Worm (Caenorhabditis elegans) whole organism, young adult: Measurements from ENCODE around the gene cyc-2.2.

Experiments used
- B0019.2 ChIP-seq: fragments of 200-800 bp; sonication (Bioruptor generic); conservative IDR thresholded peaks from 2 replicates; pipeline ENCODE4 v1.3.6; 2022; ENCODE audit warnings: missing genetic modification reagents, missing genetic modification characterization, missing compliant biosample characterization
- C17E4.6 ChIP-seq: fragments of 200-800 bp; sonication (Bioruptor generic); IDR thresholded peaks from 2 replicates; pipeline ENCODE4 v1.3.6; 2022; ENCODE audit warnings: missing genetic modification reagents, missing genetic modification characterization, missing compliant biosample characterization
- D2030.7 ChIP-seq: fragments of 200-800 bp; sonication (Bioruptor generic); IDR thresholded peaks from 2 replicates; pipeline ENCODE4 v1.3.6; 2022; ENCODE audit warnings: missing genetic modification reagents, missing genetic modification characterization, missing compliant biosample characterization
- F39B2.1 ChIP-seq: fragments of 200-800 bp; sonication (Bioruptor generic); IDR thresholded peaks from 2 replicates; pipeline ENCODE4 v1.3.6; 2022; ENCODE audit warnings: missing genetic modification reagents, missing genetic modification characterization, missing compliant biosample characterization
- F52B5.7 ChIP-seq: sonication (generic microtip); optimal IDR thresholded peaks from 2 replicates; lab custom pipeline; 2016; ENCODE audit warnings: mild to moderate bottlenecking, missing genetic modification characterization, missing compliant biosample characterization
- F57A8.1 ChIP-seq: fragments of 200-800 bp; sonication (Bioruptor generic); optimal IDR thresholded peaks from 2 replicates; lab custom pipeline; 2018; ENCODE audit warnings: mild to moderate bottlenecking, missing genetic modification characterization, moderate library complexity, missing compliant biosample characterization
- K11D2.4 ChIP-seq: fragments of 200-800 bp; sonication (Bioruptor generic); IDR thresholded peaks from 2 replicates; pipeline ENCODE4 v1.3.6; 2022; ENCODE audit warnings: missing genetic modification reagents, missing genetic modification characterization, missing compliant biosample characterization
- T07F8.4 ChIP-seq: sonication (generic microtip); optimal IDR thresholded peaks from 2 replicates; lab custom pipeline; 2016; ENCODE audit warnings: mild to moderate bottlenecking, missing genetic modification characterization, moderate library complexity, missing compliant biosample characterization
- T26A5.8 ChIP-seq: sonication (generic microtip); optimal IDR thresholded peaks from 2 replicates; lab custom pipeline; 2016; ENCODE audit warnings: missing genetic modification characterization, missing compliant biosample characterization
- Y79H2A.3 ChIP-seq: fragments of 200-800 bp; sonication (Bioruptor generic); conservative IDR thresholded peaks from 2 replicates; pipeline ENCODE4 v1.3.6; 2022; ENCODE audit warnings: missing genetic modification reagents, missing genetic modification characterization, missing compliant biosample characterization
- aptf-2 ChIP-seq: fragments of 200-800 bp; sonication (Bioruptor generic); conservative IDR thresholded peaks from 2 replicates; pipeline ENCODE4 v1.3.6; 2022; ENCODE audit warnings: missing genetic modification reagents, missing genetic modification characterization, missing compliant biosample characterization
- attf-3 ChIP-seq: fragments of 200-800 bp; sonication (Bioruptor generic); conservative IDR thresholded peaks from 2 replicates; pipeline ENCODE4 v1.3.6; 2022; ENCODE audit warnings: missing genetic modification reagents, missing genetic modification characterization, missing compliant biosample characterization
- attf-5 ChIP-seq: fragments of 200-800 bp; sonication (Bioruptor generic); optimal IDR thresholded peaks from 2 replicates; lab custom pipeline; 2018; ENCODE audit warnings: mild to moderate bottlenecking, missing genetic modification characterization, missing compliant biosample characterization
- attf-6 ChIP-seq: fragments of 200-800 bp; sonication (Bioruptor generic); IDR thresholded peaks from 2 replicates; pipeline ENCODE4 v1.3.6; 2022; ENCODE audit warnings: missing genetic modification reagents, missing genetic modification characterization, missing compliant biosample characterization
- cebp-1 ChIP-seq, 2 experiments: fragments of 200-800 bp in 1 of 2; sonication (Bioruptor generic) in 1 of 2; sonication (generic microtip) in 1 of 2; IDR thresholded peaks in 1 of 2; optimal IDR thresholded peaks in 1 of 2; 2 replicates each; pipeline versions ENCODE4 v1.3.6 to Lab custom; 2017 to 2022; ENCODE audit warnings: missing compliant biosample characterization in 2 of 2, missing genetic modification characterization in 2 of 2, mild to moderate bottlenecking in 1 of 2, missing genetic modification reagents in 1 of 2, moderate library complexity in 1 of 2
- ceh-27 ChIP-seq: fragments of 200-800 bp; sonication (Bioruptor generic); optimal IDR thresholded peaks from 2 replicates; lab custom pipeline; 2018; ENCODE audit warnings: mild to moderate bottlenecking, missing genetic modification characterization, moderate library complexity, missing compliant biosample characterization
- ceh-40 ChIP-seq: fragments of 200-800 bp; sonication (Bioruptor generic); IDR thresholded peaks from 2 replicates; pipeline ENCODE4 v1.3.6; 2022; ENCODE audit warnings: missing genetic modification characterization, missing compliant biosample characterization
- ceh-58 ChIP-seq: fragments of 200-800 bp; sonication (Bioruptor generic); IDR thresholded peaks from 2 replicates; pipeline ENCODE4 v1.3.6; 2022; ENCODE audit warnings: missing genetic modification characterization, missing compliant biosample characterization
- dox-1 ChIP-seq: fragments of 200-800 bp; sonication (Bioruptor generic); IDR thresholded peaks from 2 replicates; pipeline ENCODE4 v1.3.6; 2022; ENCODE audit warnings: missing genetic modification reagents, missing genetic modification characterization, missing compliant biosample characterization
- efl-1 ChIP-seq: fragments of 150-350 bp; optimal IDR thresholded peaks from 2 replicates; lab custom pipeline; 2014; ENCODE audit warnings: missing biosample characterization, missing genetic modification reagents, missing genetic modification characterization
- egrh-3 ChIP-seq: fragments of 200-800 bp; sonication (Bioruptor generic); IDR thresholded peaks from 2 replicates; pipeline ENCODE4 v1.3.6; 2022; ENCODE audit warnings: missing genetic modification reagents, missing genetic modification characterization, missing compliant biosample characterization
- ets-4 ChIP-seq: fragments of 200-800 bp; sonication (Bioruptor generic); optimal IDR thresholded peaks from 2 replicates; lab custom pipeline; 2018; ENCODE audit warnings: mild to moderate bottlenecking, missing genetic modification characterization, missing compliant biosample characterization
- hlh-26 ChIP-seq: fragments of 200-800 bp; sonication (Bioruptor generic); conservative IDR thresholded peaks from 2 replicates; pipeline ENCODE4 v1.3.6; 2022; ENCODE audit warnings: missing genetic modification reagents, missing genetic modification characterization, missing compliant biosample characterization
- hmg-1.2 ChIP-seq: fragments of 200-800 bp; sonication (Bioruptor generic); IDR thresholded peaks from 2 replicates; pipeline ENCODE4 v1.3.6; 2022; ENCODE audit warnings: missing genetic modification reagents, missing genetic modification characterization, missing compliant biosample characterization
- hmg-20 ChIP-seq: fragments of 200-800 bp; sonication (Bioruptor generic); IDR thresholded peaks from 2 replicates; pipeline ENCODE4 v1.3.6; 2022; ENCODE audit warnings: missing genetic modification reagents, missing genetic modification characterization, missing compliant biosample characterization
- hsf-1 ChIP-seq: fragments of 200-800 bp; sonication (Bioruptor generic); IDR thresholded peaks from 2 replicates; pipeline ENCODE4 v1.3.6; 2022; ENCODE audit warnings: missing genetic modification reagents, missing genetic modification characterization, missing compliant biosample characterization
- lin-35 ChIP-seq, 3 experiments: fragments of 150-350 bp in 2 of 3; sonication (generic microtip) in 1 of 3; optimal IDR thresholded peaks; 2 replicates each; lab custom pipeline; 2014 to 2018; ENCODE audit warnings: missing biosample characterization in 3 of 3, missing genetic modification characterization in 3 of 3, missing genetic modification reagents in 3 of 3
- lin-40 ChIP-seq: sonication (generic microtip); optimal IDR thresholded peaks from 2 replicates; lab custom pipeline; 2016; ENCODE audit warnings: missing genetic modification characterization, mild to moderate bottlenecking, missing compliant biosample characterization, missing genotype, missing genetic modification reagents
- lir-1 ChIP-seq: fragments of 200-800 bp; sonication (Bioruptor generic); conservative IDR thresholded peaks from 2 replicates; pipeline ENCODE4 v1.3.6; 2022; ENCODE audit warnings: missing genetic modification reagents, missing genetic modification characterization, missing compliant biosample characterization
- lsy-27 ChIP-seq: sonication (generic microtip); optimal IDR thresholded peaks from 2 replicates; lab custom pipeline; 2017; ENCODE audit warnings: missing genetic modification characterization, mild to moderate bottlenecking, missing compliant biosample characterization, antibody characterized with exemption, missing genotype, borderline replicate concordance; ENCODE audit not compliant: insufficient read depth
- madf-10 ChIP-seq: sonication (generic microtip); optimal IDR thresholded peaks from 2 replicates; lab custom pipeline; 2016; ENCODE audit warnings: mild to moderate bottlenecking, missing genetic modification characterization, missing compliant biosample characterization
- madf-6 ChIP-seq: fragments of 200-800 bp; sonication (Bioruptor generic); IDR thresholded peaks from 2 replicates; pipeline ENCODE4 v1.3.6; 2022; ENCODE audit warnings: missing genetic modification reagents, missing genetic modification characterization, missing compliant biosample characterization
- mes-4 ChIP-seq: sonication (generic microtip); optimal IDR thresholded peaks from 2 replicates; lab custom pipeline; 2016; ENCODE audit warnings: missing genotype, missing genetic modification characterization, missing compliant biosample characterization
- mxl-1 ChIP-seq: sonication (generic microtip); optimal IDR thresholded peaks from 2 replicates; lab custom pipeline; 2016; ENCODE audit warnings: missing genetic modification characterization, missing compliant biosample characterization
- nfya-1 ChIP-seq: sonication (generic microtip); optimal IDR thresholded peaks from 2 replicates; lab custom pipeline; 2017; ENCODE audit warnings: antibody characterized with exemption, missing compliant biosample characterization, missing genetic modification characterization, borderline replicate concordance; ENCODE audit not compliant: insufficient read depth
- nfya-2 ChIP-seq: fragments of 200-800 bp; sonication (Bioruptor generic); IDR thresholded peaks from 2 replicates; pipeline ENCODE4 v1.3.6; 2022; ENCODE audit warnings: missing genetic modification reagents, missing genetic modification characterization, missing compliant biosample characterization
- nhr-120 ChIP-seq: fragments of 200-800 bp; sonication (Bioruptor generic); IDR thresholded peaks from 2 replicates; pipeline ENCODE4 v1.3.6; 2022; ENCODE audit warnings: missing genetic modification characterization, missing compliant biosample characterization
- nhr-27 ChIP-seq: fragments of 200-800 bp; sonication (Bioruptor generic); optimal IDR thresholded peaks from 2 replicates; lab custom pipeline; 2018; ENCODE audit warnings: mild to moderate bottlenecking, missing genetic modification characterization, moderate library complexity, missing compliant biosample characterization
- pha-4 ChIP-seq: fragments of 150-350 bp; sonication (generic microtip); optimal IDR thresholded peaks from 2 replicates; lab custom pipeline; 2014; ENCODE audit warnings: missing biosample characterization, missing genetic modification reagents, missing genetic modification characterization
- rec-8 ChIP-seq, 2 experiments: sonication (generic microtip); optimal IDR thresholded peaks; 2 replicates each; lab custom pipeline; 2016; ENCODE audit warnings: mild to moderate bottlenecking in 2 of 2, missing genetic modification characterization in 2 of 2, missing genetic modification reagents in 2 of 2, missing genotype in 2 of 2, missing biosample characterization in 1 of 2, missing compliant biosample characterization in 1 of 2, moderate library complexity in 1 of 2
- rpc-1 ChIP-seq, 2 experiments: fragments of 150-350 bp in 1 of 2; sonication (generic microtip) in 1 of 2; optimal IDR thresholded peaks; 2 replicates each; lab custom pipeline; 2014 to 2018; ENCODE audit warnings: missing biosample characterization in 1 of 2, missing genetic modification characterization in 1 of 2, missing genetic modification reagents in 1 of 2, missing genotype in 1 of 2
- sptf-2 ChIP-seq: fragments of 200-800 bp; sonication (Bioruptor generic); optimal IDR thresholded peaks from 2 replicates; lab custom pipeline; 2018; ENCODE audit warnings: mild to moderate bottlenecking, missing genetic modification characterization, missing compliant biosample characterization
- tbx-9 ChIP-seq: sonication (generic microtip); optimal IDR thresholded peaks from 2 replicates; lab custom pipeline; 2016; ENCODE audit warnings: borderline replicate concordance, missing genetic modification characterization, inconsistent platforms, missing compliant biosample characterization
- xnd-1 ChIP-seq: sonication (generic microtip); optimal IDR thresholded peaks from 2 replicates; lab custom pipeline; 2016; ENCODE audit warnings: missing genotype, missing genetic modification reagents, missing genetic modification characterization, missing compliant biosample characterization
- zfh-2 ChIP-seq: fragments of 200-800 bp; sonication (Bioruptor generic); conservative IDR thresholded peaks from 2 replicates; pipeline ENCODE4 v1.3.6; 2022; ENCODE audit warnings: missing genetic modification reagents, missing genetic modification characterization, missing compliant biosample characterization
- zim-3 ChIP-seq: sonication (generic microtip); optimal IDR thresholded peaks from 2 replicates; lab custom pipeline; 2017; ENCODE audit warnings: mild to moderate bottlenecking, missing genetic modification characterization, moderate library complexity, missing compliant biosample characterization
- ztf-26 ChIP-seq: sonication (generic microtip); optimal IDR thresholded peaks from 2 replicates; lab custom pipeline; 2017; ENCODE audit warnings: missing genetic modification characterization, missing compliant biosample characterization
- ztf-28 ChIP-seq: fragments of 200-800 bp; sonication (Bioruptor generic); IDR thresholded peaks from 2 replicates; pipeline ENCODE4 v1.3.6; 2022; ENCODE audit warnings: missing genetic modification reagents, missing genetic modification characterization, missing compliant biosample characterization

The cyc-2.2 gene

DNA sequence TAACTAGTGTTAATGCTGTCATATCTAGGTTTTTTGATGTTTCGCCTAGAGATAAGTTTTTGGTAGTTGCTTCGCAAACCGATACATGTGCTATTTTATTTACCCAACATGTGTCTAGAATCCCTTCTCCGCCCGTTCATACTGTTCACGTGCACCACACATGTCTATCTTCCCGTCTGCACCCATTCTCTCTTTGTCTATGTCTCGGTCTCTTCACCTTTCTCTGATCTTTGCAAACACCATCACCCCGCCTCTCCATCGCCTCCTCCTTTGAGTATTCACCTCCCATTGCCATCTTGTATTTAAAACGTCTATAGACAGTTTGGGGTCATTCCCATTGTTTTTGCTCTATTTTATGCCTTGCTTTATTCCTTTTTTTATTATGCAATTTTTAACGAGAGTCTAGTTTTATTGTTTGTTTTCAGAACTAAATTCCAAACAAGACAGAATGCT lies 25.2 kb upstream of the cyc-2.2 start, which contains the start of gene F56H9.2:
Gene F56H9.2, plus strand, starts transcription at position 426 of the 453 bp plus-strand sequence.
- TF ChIP-seq F52B5.7 (tag; lab: Kevin White, UChicago) (no peak), tbx-9 (tag; lab: Kevin White, UChicago) (no peak), lin-35 (GFP tag; optimal IDR thresholded peaks at IDR 0.05; lab: Kevin White, UChicago) (peak in 1 of 3 experiments; percentile 18), attf-3 (GFP tag; lab: Robert Waterston, UW) (no peak), Y79H2A.3 (no peak), madf-6 (GFP tag; lab: Robert Waterston, UW) (no peak), ceh-58 (GFP tag; lab: Robert Waterston, UW) (no peak), dox-1 (no peak; the same call in 1 of the 2 replicates), attf-6 (GFP tag; lab: Robert Waterston, UW) (no peak), sptf-2 (GFP tag; lab: Kevin White, UChicago) (no peak), lin-40 (tag; lab: Kevin White, UChicago) (peak; percentile 67), F57A8.1 (GFP tag; lab: Kevin White, UChicago) (no peak), hlh-26 (GFP tag; lab: Robert Waterston, UW) (no peak), C17E4.6 (GFP tag; lab: Robert Waterston, UW) (no peak), K11D2.4 (GFP tag; lab: Robert Waterston, UW) (peak; percentile 39; the same call in 1 of the 2 replicates), madf-10 (tag; lab: Kevin White, UChicago) (no peak), B0019.2 (GFP tag; lab: Robert Waterston, UW) (no peak), pha-4 (tag; lab: Kevin White, UChicago) (peak; percentile 39), ceh-27 (no peak), lir-1 (GFP tag; lab: Robert Waterston, UW) (no peak), hsf-1 (peak; percentile 50; the same call in 1 of the 2 replicates), mes-4 (tag; lab: Kevin White, UChicago) (no peak), hmg-1.2 (GFP tag; lab: Robert Waterston, UW) (peak; percentile 50; the same call in 1 of the 2 replicates), nhr-27 (tag; lab: Kevin White, UChicago) (no peak), rec-8 (tag; optimal IDR thresholded peaks at IDR 0.05; lab: Kevin White, UChicago) (no peak), zfh-2 (GFP tag; lab: Robert Waterston, UW) (no peak), T07F8.4 (tag; lab: Kevin White, UChicago) (no peak), egrh-3 (GFP tag; lab: Robert Waterston, UW) (no peak), aptf-2 (GFP tag; lab: Robert Waterston, UW) (no peak), T26A5.8 (tag; lab: Kevin White, UChicago) (no peak), rpc-1 (optimal IDR thresholded peaks at IDR 0.05; lab: Kevin White, UChicago) (no peak), rpc-1 (tag; optimal IDR thresholded peaks at IDR 0.05; lab: Kevin White, UChicago) (no peak), attf-5 (GFP tag; lab: Kevin White, UChicago) (peak; percentile 55), ets-4 (GFP tag; lab: Kevin White, UChicago) (peak; percentile 11), ceh-40 (no peak), xnd-1 (tag; lab: Kevin White, UChicago) (no peak), hmg-20 (GFP tag; lab: Robert Waterston, UW) (no peak), ztf-28 (no peak), zim-3 (no peak), nhr-120 (GFP tag; lab: Robert Waterston, UW) (no peak), nfya-2 (no peak), F39B2.1 (no peak), lsy-27 (tag; lab: Kevin White, UChicago) (no peak), D2030.7 (GFP tag; lab: Robert Waterston, UW) (no peak), ztf-26 (tag; lab: Kevin White, UChicago) (peak; percentile 76), efl-1 (no peak), nfya-1 (tag; lab: Kevin White, UChicago) (no peak), cebp-1 (GFP tag; IDR thresholded peaks at IDR 0.05; lab: Robert Waterston, UW) (no peak), cebp-1 (tag; optimal IDR thresholded peaks at IDR 0.05; lab: Kevin White, UChicago) (peak; percentile 64), mxl-1 (tag; lab: Kevin White, UChicago) (no peak)
